Worm (Caenorhabditis elegans): ENCODE data around the gene F54D5.17.

Gene F54D5.17

ce11 chrII:11545299-11545951 is 11.0 kb upstream of the F54D5.17 start, which contains the start of gene dnj-13 (continued):
- TF ChIP-seq chd-7 (tag; optimal IDR thresholded peaks at IDR 0.05) (peak; percentile 98), fkh-3 (tag; optimal IDR thresholded peaks at IDR 0.05) (peak; percentile 76), hlh-26 (GFP tag; conservative IDR thresholded peaks at IDR 0.05) (no peak), D2030.7 (GFP tag; IDR thresholded peaks at IDR 0.05) (peak; percentile 92), hmg-20 (GFP tag; IDR thresholded peaks at IDR 0.05) (peak; percentile 84)

ce11 chrII:11545952-11546325 is 10.5 kb upstream of the F54D5.17 start:
- TF ChIP-seq zfh-2 (GFP tag; conservative IDR thresholded peaks at IDR 0.05), result peak; percentile 64
- TF ChIP-seq unc-62 (GFP tag; optimal IDR thresholded peaks at IDR 0.05), result no peak
- TF ChIP-seq lin-54 (GFP tag; optimal IDR thresholded peaks at IDR 0.05), result peak; percentile 1
- no peak for TF ChIP-seq ets-4 (GFP tag; optimal IDR thresholded peaks at IDR 0.05)
- no peak for TF ChIP-seq ztf-18 (tag; optimal IDR thresholded peaks at IDR 0.05)
- TF ChIP-seq nfyb-1 (GFP tag; IDR thresholded peaks at IDR 0.05), result peak; percentile 38; the same call in 1 of the 2 replicates
- 0 out of 2 replicates have a peak, but pooled peaks have one; percentile 12 for TF ChIP-seq lin-26 (GFP tag; IDR thresholded peaks at IDR 0.05)

DNA sequence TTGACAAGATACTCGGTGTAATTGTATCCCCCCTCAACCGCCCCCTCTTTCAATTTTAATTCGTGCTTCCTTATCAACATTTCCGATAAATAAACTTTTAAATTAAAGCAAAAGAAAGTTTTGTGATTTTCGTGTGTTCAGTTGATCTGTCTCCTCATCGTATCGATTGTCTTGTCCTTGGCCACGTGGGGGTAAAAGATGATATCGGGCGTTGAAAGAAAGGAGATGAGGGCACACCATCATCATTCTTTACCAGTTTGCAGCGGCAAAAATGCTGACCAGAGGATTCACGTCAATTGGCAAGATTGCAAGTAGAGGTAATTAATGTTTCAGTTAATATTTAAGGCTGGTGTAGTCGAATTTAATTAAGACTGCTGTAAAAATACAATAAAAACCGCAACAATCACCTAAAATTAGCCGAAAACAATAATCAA is 9.2 kb upstream of the F54D5.17 start, which contains the start of gene F54D5.7:
Gene F54D5.7, plus strand, starts transcription at position 264 of the 434 bp plus-strand sequence.
- TF ChIP-seq lin-40 (tag; optimal IDR thresholded peaks at IDR 0.05), result peak; percentile 21
- no peak for TF ChIP-seq Y53F4B.3 (GFP tag; IDR thresholded peaks at IDR 0.05)
- no peak for TF ChIP-seq egl-44 (GFP tag; IDR thresholded peaks at IDR 0.05)
- no peak for TF ChIP-seq sea-2 (GFP tag; IDR thresholded peaks at IDR 0.05)
- peak; percentile 52 for TF ChIP-seq F49E8.2 (tag; optimal IDR thresholded peaks at IDR 0.05; ENCODE audit: insufficient read depth)
- TF ChIP-seq ekl-4 (GFP tag; IDR thresholded peaks at IDR 0.05), result peak; percentile 39; the same call in 1 of the 2 replicates
- TF ChIP-seq ceh-27 (GFP tag; optimal IDR thresholded peaks at IDR 0.05), result peak; percentile 42
- no peak for TF ChIP-seq lsy-27 (tag; optimal IDR thresholded peaks at IDR 0.05; ENCODE audit: borderline replicate concordance, insufficient read depth)
- no peak for TF ChIP-seq unc-130 (GFP tag; optimal IDR thresholded peaks at IDR 0.05)
- peak; percentile 77; the same call in 1 of the 2 replicates for TF ChIP-seq Y56A3A.18 (GFP tag; IDR thresholded peaks at IDR 0.05)
- TF ChIP-seq nhr-90 (tag; optimal IDR thresholded peaks at IDR 0.05), result peak; percentile 34
- TF ChIP-seq athp-1 (tag; optimal IDR thresholded peaks at IDR 0.05), result peak; percentile 75
- TF ChIP-seq pbrm-1 (GFP tag; IDR thresholded peaks at IDR 0.05), result peak; percentile 65; the same call in 1 of the 2 replicates
- no peak for TF ChIP-seq Y95B8A.8 (GFP tag; IDR thresholded peaks at IDR 0.05)
- TF ChIP-seq ccch-3 (GFP tag; optimal IDR thresholded peaks at IDR 0.05), result no peak
- no peak for TF ChIP-seq F57C9.4 (tag; optimal IDR thresholded peaks at IDR 0.05)
- TF ChIP-seq nhr-179 (tag; optimal IDR thresholded peaks at IDR 0.05), result no peak
- TF ChIP-seq aptf-3 (GFP tag; IDR thresholded peaks at IDR 0.05), result no peak
- TF ChIP-seq madf-10 (tag; optimal IDR thresholded peaks at IDR 0.05), result peak; percentile 74
- no peak for TF ChIP-seq him-1 (tag; optimal IDR thresholded peaks at IDR 0.05)
- no peak for TF ChIP-seq ceh-79 (tag; optimal IDR thresholded peaks at IDR 0.05)
- TF ChIP-seq gei-17 (GFP tag; optimal IDR thresholded peaks at IDR 0.05), result peak; percentile 49
- 0 out of 2 replicates have a peak, but pooled peaks have one; percentile 51 for TF ChIP-seq C06A6.2 (GFP tag; conservative IDR thresholded peaks at IDR 0.05)
- TF ChIP-seq hlh-12 (tag; optimal IDR thresholded peaks at IDR 0.05), result no peak
- TF ChIP-seq B0261.1 (tag; optimal IDR thresholded peaks at IDR 0.05), result peak; percentile 11
- no peak for TF ChIP-seq egl-18 (GFP tag; IDR thresholded peaks at IDR 0.05)
- TF ChIP-seq B0035.1 (tag; optimal IDR thresholded peaks at IDR 0.05), result peak; percentile 62
- no peak for TF ChIP-seq madf-8 (GFP tag; conservative IDR thresholded peaks at IDR 0.05)
- TF ChIP-seq mes-4 (tag; optimal IDR thresholded peaks at IDR 0.05), result no peak
- TF ChIP-seq D2030.7 (GFP tag; IDR thresholded peaks at IDR 0.05), result no peak
- peak; percentile 2 for TF ChIP-seq ztf-3 (GFP tag; optimal IDR thresholded peaks at IDR 0.05)
- no peak for TF ChIP-seq tbx-9 (tag; optimal IDR thresholded peaks at IDR 0.05; ENCODE audit: borderline replicate concordance)
- TF ChIP-seq T26A5.8 (tag; optimal IDR thresholded peaks at IDR 0.05), result no peak
- peak; percentile 34 for TF ChIP-seq zim-3 (tag; optimal IDR thresholded peaks at IDR 0.05)
- TF ChIP-seq cebp-2 (GFP tag; IDR thresholded peaks at IDR 0.05), result peak; percentile 85

Data from whole organism, young adult.